Worm (Caenorhabditis elegans): Measurements from ENCODE around the gene rla-2.

The rla-2 gene

ce11 chrIV:13383763-13384436 is 13.8 kb upstream of the rla-2 start, which contains the start of gene rab-19:
Gene rab-19, minus strand, starts transcription at chrIV:13384386.
- TF ChIP-seq unc-62 (GFP tag; optimal IDR thresholded peaks at IDR 0.05): no peak

ce11 chrIV:13381823-13382222 is 11.7 kb upstream of the rla-2 start, which contains the start of gene emc-3:
Gene emc-3, minus strand, starts transcription at chrIV:13381923.
- no peak for TF ChIP-seq unc-62 (GFP tag; optimal IDR thresholded peaks at IDR 0.05)

ce11 chrIV:13380506-13380905 is 10.4 kb upstream of the rla-2 start:
- TF ChIP-seq unc-62 (GFP tag; optimal IDR thresholded peaks at IDR 0.05): no peak

ce11 chrIV:13377716-13378115 is 7.6 kb upstream of the rla-2 start, which contains the start of gene mau-8:
Gene mau-8, plus strand, starts transcription at chrIV:13378016.
- TF ChIP-seq unc-62 (GFP tag; optimal IDR thresholded peaks at IDR 0.05): no peak

- TF ChIP-seq unc-62 (GFP tag; optimal IDR thresholded peaks at IDR 0.05): no peak
Observed at ce11 chrIV:13374918-13375317, 4.8 kb upstream of the rla-2 start.

- TF ChIP-seq unc-62 (GFP tag; optimal IDR thresholded peaks at IDR 0.05): no peak
Observed at ce11 chrIV:13371699-13372098, 1.6 kb upstream of the rla-2 start, which contains the start of gene Y62E10A.6. Gene Y62E10A.6, plus strand, starts transcription at chrIV:13371999.

ce11 chrIV:13369120-13369842 is 804 bp downstream of the rla-2 start, which contains the start of gene agt-1:
Gene agt-1, minus strand, starts transcription at chrIV:13369412.
- TF ChIP-seq unc-62 (GFP tag; optimal IDR thresholded peaks at IDR 0.05): no peak

- no peak for TF ChIP-seq unc-62 (GFP tag; optimal IDR thresholded peaks at IDR 0.05)
Observed at ce11 chrIV:13364869-13365268, 5.2 kb downstream of the rla-2 start, which contains the start of gene srsx-25. Gene srsx-25, plus strand, starts transcription at chrIV:13365169.

ce11 chrIV:13360144-13360543 is 9.9 kb downstream of the rla-2 start, which contains the start of gene Y62E10A.3:
Gene Y62E10A.3, minus strand, starts transcription at chrIV:13360244.
- TF ChIP-seq unc-62 (GFP tag; optimal IDR thresholded peaks at IDR 0.05): no peak

ce11 chrIV:13358488-13358887 is 11.6 kb downstream of the rla-2 start, which contains the start of gene W02A2.8:
Gene W02A2.8, minus strand, starts transcription at chrIV:13358588.
- no peak for TF ChIP-seq unc-62 (GFP tag; optimal IDR thresholded peaks at IDR 0.05)

- no peak for TF ChIP-seq unc-62 (GFP tag; optimal IDR thresholded peaks at IDR 0.05)
Observed at ce11 chrIV:13356005-13356404, 14.1 kb downstream of the rla-2 start.

ce11 chrIV:13354044-13354443 is 16.0 kb downstream of the rla-2 start:
- TF ChIP-seq unc-62 (GFP tag; optimal IDR thresholded peaks at IDR 0.05): no peak

ce11 chrIV:13353143-13353773 is 16.8 kb downstream of the rla-2 start, which contains the start of the genes rec-8 and mex-5:
Gene rec-8, minus strand, starts transcription at chrIV:13353193.
Gene mex-5, plus strand, starts transcription at chrIV:13353723.
- TF ChIP-seq unc-62 (GFP tag; optimal IDR thresholded peaks at IDR 0.05): no peak

- no peak for TF ChIP-seq unc-62 (GFP tag; optimal IDR thresholded peaks at IDR 0.05)
Observed at ce11 chrIV:13348592-13348991, 21.5 kb downstream of the rla-2 start, which contains the start of gene W02A2.12. Gene W02A2.12, minus strand, starts transcription at chrIV:13348831.

ce11 chrIV:13347232-13347715 is 22.8 kb downstream of the rla-2 start, which contains the start of gene W02A2.9:
Gene W02A2.9, plus strand, starts transcription at chrIV:13347665.
- TF ChIP-seq unc-62 (GFP tag; optimal IDR thresholded peaks at IDR 0.05): no peak

ce11 chrIV:13346078-13346477 is 24.0 kb downstream of the rla-2 start:
- TF ChIP-seq unc-62 (GFP tag; optimal IDR thresholded peaks at IDR 0.05): no peak

All from whole organism, dauer.